Worm (Caenorhabditis elegans) whole organism, early embryonic: Measurements from ENCODE around the gene best-19.

Experiments used
- B0310.2 ChIP-seq: sonication (generic microtip); optimal IDR thresholded peaks from 2 replicates; lab custom pipeline; 2016; ENCODE audit warnings: mild to moderate bottlenecking, missing genetic modification characterization, missing compliant biosample characterization
- aly-1 ChIP-seq: sonication (generic microtip); optimal IDR thresholded peaks from 2 replicates; lab custom pipeline; 2016; ENCODE audit warnings: missing genetic modification characterization, missing compliant biosample characterization
- ama-1 ChIP-seq: fragments of 150-350 bp; optimal IDR thresholded peaks from 2 replicates; lab custom pipeline; 2014
- ceh-13 ChIP-seq: fragments of 200-800 bp; sonication (Bioruptor generic); optimal IDR thresholded peaks from 2 replicates; lab custom pipeline; 2018; ENCODE audit warnings: mild to moderate bottlenecking, missing genetic modification characterization, missing compliant biosample characterization
- ets-7 ChIP-seq: sonication (generic microtip); optimal IDR thresholded peaks from 2 replicates; lab custom pipeline; 2016; ENCODE audit warnings: missing genotype, missing genetic modification characterization, missing compliant biosample characterization
- flt-1 ChIP-seq: fragments of 200-800 bp; sonication (Bioruptor generic); IDR thresholded peaks from 2 replicates; pipeline ENCODE4 v1.3.6; 2022; ENCODE audit warnings: missing genetic modification characterization, missing compliant biosample characterization
- hmbx-1 ChIP-seq: sonication (generic microtip); optimal IDR thresholded peaks from 2 replicates; lab custom pipeline; 2016; ENCODE audit warnings: mild to moderate bottlenecking, missing genetic modification characterization, missing compliant biosample characterization
- hmg-4 ChIP-seq: fragments of 200-800 bp; sonication (Bioruptor generic); optimal IDR thresholded peaks from 2 replicates; lab custom pipeline; 2018; ENCODE audit warnings: mild to moderate bottlenecking, missing genetic modification characterization, missing compliant biosample characterization
- hnd-1 ChIP-seq: sonication (generic microtip); optimal IDR thresholded peaks from 2 replicates; lab custom pipeline; 2016; ENCODE audit warnings: missing genetic modification characterization, missing compliant biosample characterization
- pes-1 ChIP-seq: fragments of 200-800 bp; sonication (Bioruptor generic); IDR thresholded peaks from 2 replicates; pipeline ENCODE4 v1.3.6; 2022; ENCODE audit warnings: missing genetic modification reagents, missing genetic modification characterization, missing compliant biosample characterization
- scrt-1 ChIP-seq: fragments of 200-800 bp; sonication (Bioruptor generic); IDR thresholded peaks from 2 replicates; pipeline ENCODE4 v1.3.6; 2022; ENCODE audit warnings: missing genetic modification characterization, missing compliant biosample characterization
- tbx-11 ChIP-seq: fragments of 200-800 bp; sonication (Bioruptor generic); IDR thresholded peaks from 2 replicates; pipeline ENCODE4 v1.3.6; 2022; ENCODE audit warnings: missing genetic modification characterization, missing compliant biosample characterization
- tbx-37 ChIP-seq: fragments of 200-800 bp; sonication (Bioruptor generic); conservative IDR thresholded peaks from 2 replicates; pipeline ENCODE4 v1.3.6; 2022; ENCODE audit warnings: missing genetic modification reagents, missing genetic modification characterization, missing compliant biosample characterization

DNA sequence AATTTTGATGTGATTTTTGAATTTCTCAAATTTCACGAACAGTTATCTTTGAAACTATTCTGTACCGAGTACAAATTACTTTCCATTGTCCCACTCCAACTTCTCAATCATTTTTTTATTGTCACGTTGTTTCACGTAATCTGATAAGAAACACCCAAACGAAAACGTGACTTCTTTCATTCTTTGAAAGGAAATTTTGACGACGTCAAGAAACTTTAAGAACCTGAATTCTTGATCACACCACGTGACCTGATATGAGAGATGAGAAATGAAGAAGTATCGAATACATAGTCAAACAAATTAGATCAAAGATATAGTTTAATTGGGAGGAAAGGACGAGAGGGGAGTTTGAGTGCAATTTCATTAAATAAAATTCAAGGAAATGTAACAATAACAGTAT is 26.1 kb downstream of the best-19 start:
- no peak for TF ChIP-seq hmg-4
- TF ChIP-seq scrt-1: no peak
- no peak for TF ChIP-seq hnd-1 (tag; lab: Kevin White, UChicago)
- TF ChIP-seq ama-1 (lab: Kevin White, UChicago): no peak
- TF ChIP-seq flt-1 (GFP tag; lab: Robert Waterston, UW): no peak
- no peak for TF ChIP-seq B0310.2
- no peak for TF ChIP-seq aly-1 (tag; lab: Kevin White, UChicago)
- TF ChIP-seq ets-7: no peak
- no peak for TF ChIP-seq hmbx-1 (tag; lab: Kevin White, UChicago)
- TF ChIP-seq tbx-37 (GFP tag; lab: Robert Waterston, UW): no peak
- TF ChIP-seq tbx-11 (GFP tag; lab: Robert Waterston, UW): no peak
- TF ChIP-seq ceh-13 (GFP tag; lab: Kevin White, UChicago): no peak
- no peak for TF ChIP-seq pes-1
